Worm (Caenorhabditis elegans) whole organism, L3 larva: Measurements from ENCODE around the gene ergo-1.

ENCODE experiments used
- aly-2 ChIP-seq: fragments of 150-350 bp; optimal IDR thresholded peaks from 2 replicates; lab custom pipeline; 2014; ENCODE audit warnings: missing biosample characterization, missing genetic modification characterization
- ama-1 ChIP-seq: fragments of 150-350 bp; optimal IDR thresholded peaks from 2 replicates; lab custom pipeline; 2018
- elt-1 ChIP-seq: fragments of 150-350 bp; optimal IDR thresholded peaks from 2 replicates; lab custom pipeline; 2014; ENCODE audit warnings: missing biosample characterization, missing genetic modification characterization
- fos-1 ChIP-seq: fragments of 150-350 bp; optimal IDR thresholded peaks from 2 replicates; lab custom pipeline; 2014; ENCODE audit warnings: missing biosample characterization, missing genetic modification characterization
- mdl-1 ChIP-seq: fragments of 150-350 bp; optimal IDR thresholded peaks from 2 replicates; lab custom pipeline; 2014; ENCODE audit warnings: missing biosample characterization, missing genetic modification characterization
- nfya-1 ChIP-seq: sonication (generic microtip); optimal IDR thresholded peaks from 2 replicates; lab custom pipeline; 2017; ENCODE audit warnings: missing genetic modification characterization, mild to moderate bottlenecking, missing compliant biosample characterization, antibody characterized with exemption, moderate library complexity; ENCODE audit not compliant: insufficient read depth
- nhr-237 ChIP-seq: fragments of 150-350 bp; optimal IDR thresholded peaks from 2 replicates; lab custom pipeline; 2014; ENCODE audit warnings: missing biosample characterization, missing genetic modification characterization
- skn-1 ChIP-seq: fragments of 150-350 bp; optimal IDR thresholded peaks from 2 replicates; lab custom pipeline; 2014; ENCODE audit warnings: missing biosample characterization, missing genetic modification characterization
- unc-62 ChIP-seq: fragments of 150-350 bp; sonication (generic microtip); optimal IDR thresholded peaks from 4 replicates; lab custom pipeline; 2014; ENCODE audit warnings: missing biosample characterization, missing genetic modification reagents, missing genetic modification characterization
- ztf-11 ChIP-seq: fragments of 150-350 bp; optimal IDR thresholded peaks from 2 replicates; lab custom pipeline; 2014; ENCODE audit warnings: missing biosample characterization, missing genetic modification characterization
- ztf-4 ChIP-seq: fragments of 150-350 bp; optimal IDR thresholded peaks from 2 replicates; lab custom pipeline; 2014; ENCODE audit warnings: missing biosample characterization, missing genetic modification characterization

ce11 chrV:1009037-1009436, 434 bp downstream of the ergo-1 start:
- TF ChIP-seq ama-1 (no peak), ztf-4 (no peak), mdl-1 (tag; lab: Kevin White, UChicago) (no peak), nfya-1 (no peak), unc-62 (GFP tag; lab: Kevin White, UChicago) (no peak), aly-2 (tag; lab: Kevin White, UChicago) (no peak), fos-1 (tag; lab: Kevin White, UChicago) (no peak), nhr-237 (tag; lab: Kevin White, UChicago) (no peak), ztf-11 (tag; lab: Kevin White, UChicago) (no peak), skn-1 (tag; lab: Kevin White, UChicago) (no peak), elt-1 (tag; lab: Kevin White, UChicago) (no peak)
